Worm (Caenorhabditis elegans): ENCODE measurements around the gene pat-2.

ce11 chrIII:8844137-8844536, 25.4 kb downstream of the pat-2 start:
- TF ChIP-seq flt-1 (GFP tag; IDR thresholded peaks at IDR 0.05) (no peak), ztf-29 (GFP tag; IDR thresholded peaks at IDR 0.05) (no peak), med-1 (GFP tag; optimal IDR thresholded peaks at IDR 0.05; ENCODE audit: insufficient read depth) (no peak)

All from whole organism, midembryonic.